Fruit fly (Drosophila melanogaster) whole organism, embryonic: ENCODE measurements around the gene CG7272.

Experiments used
- C15 ChIP-seq: fragments of 200-800 bp; sonication (Bioruptor generic); IDR thresholded peaks from 3 replicates; pipeline ENCODE4 v1.3.6; 2022; ENCODE audit warnings: missing biosample characterization, missing genetic modification characterization
- CG10959 ChIP-seq: fragments of 200-800 bp; sonication (Bioruptor generic); IDR thresholded peaks from 2 replicates; pipeline ENCODE4 v1.3.6; 2022; ENCODE audit warnings: missing biosample characterization, missing genetic modification characterization
- CG11456 ChIP-seq: fragments of 200-800 bp; sonication (Bioruptor generic); IDR thresholded peaks from 3 replicates; pipeline ENCODE4 v1.3.6; 2022; ENCODE audit warnings: missing biosample characterization, missing genetic modification characterization
- CG11560 ChIP-seq: fragments of 200-800 bp; sonication (Bioruptor generic); IDR thresholded peaks from 3 replicates; pipeline ENCODE4 v1.3.6; 2022; ENCODE audit warnings: missing biosample characterization, missing genetic modification characterization
- CG11695 ChIP-seq: fragments of 200-800 bp; sonication (Bioruptor generic); IDR thresholded peaks from 3 replicates; pipeline ENCODE4 v1.3.6; 2022; ENCODE audit warnings: missing biosample characterization, missing genetic modification characterization
- CG13624 ChIP-seq: fragments of 200-800 bp; sonication (Bioruptor generic); optimal IDR thresholded peaks from 2 replicates; lab custom pipeline; 2016; ENCODE audit warnings: missing biosample characterization, missing genetic modification characterization
- CG15601 ChIP-seq: fragments of 200-800 bp; sonication (Bioruptor generic); optimal IDR thresholded peaks from 3 replicates; lab custom pipeline; 2019; ENCODE audit warnings: missing biosample characterization, mild to moderate bottlenecking, missing genetic modification characterization, moderate library complexity
- CG16863 ChIP-seq: fragments of 200-800 bp; sonication (Bioruptor generic); optimal IDR thresholded peaks from 3 replicates; lab custom pipeline; 2016; ENCODE audit warnings: missing biosample characterization, missing genetic modification characterization
- CG1792 ChIP-seq: fragments of 200-800 bp; sonication (Bioruptor generic); optimal IDR thresholded peaks from 2 replicates; lab custom pipeline; 2016; ENCODE audit warnings: missing biosample characterization, missing genetic modification characterization
- CG18262 ChIP-seq: fragments of 200-800 bp; optimal IDR thresholded peaks from 3 replicates; lab custom pipeline; 2019; ENCODE audit warnings: missing biosample characterization, mild to moderate bottlenecking, missing genetic modification characterization, moderate library complexity
- CG30020 ChIP-seq: fragments of 200-800 bp; optimal IDR thresholded peaks from 2 replicates; lab custom pipeline; 2019; ENCODE audit warnings: missing biosample characterization, mild to moderate bottlenecking, missing genetic modification characterization, moderate library complexity
- CG3065 ChIP-seq: fragments of 200-800 bp; sonication (Bioruptor generic); optimal IDR thresholded peaks from 2 replicates; lab custom pipeline; 2016; ENCODE audit warnings: missing biosample characterization, missing genetic modification characterization
- CG33557 ChIP-seq: fragments of 200-800 bp; sonication (Bioruptor generic); optimal IDR thresholded peaks from 2 replicates; lab custom pipeline; 2019; ENCODE audit warnings: missing biosample characterization, mild to moderate bottlenecking, missing genetic modification characterization, moderate library complexity
- CG34422 ChIP-seq: fragments of 200-800 bp; sonication (Bioruptor generic); IDR thresholded peaks from 3 replicates; pipeline ENCODE4 v1.3.6; 2022; ENCODE audit warnings: missing biosample characterization, missing genetic modification characterization
- CG3838 ChIP-seq: fragments of 200-800 bp; sonication (Bioruptor generic); optimal IDR thresholded peaks from 3 replicates; lab custom pipeline; 2016; ENCODE audit warnings: missing biosample characterization, missing genetic modification characterization
- CG3847 ChIP-seq: fragments of 200-800 bp; sonication (Bioruptor generic); IDR thresholded peaks from 2 replicates; pipeline ENCODE4 v1.3.6; 2022; ENCODE audit warnings: missing biosample characterization, missing genetic modification characterization
- CG4730 ChIP-seq: fragments of 200-800 bp; sonication (Bioruptor generic); IDR thresholded peaks from 2 replicates; pipeline ENCODE4 v1.3.6; 2022; ENCODE audit warnings: missing biosample characterization, missing genetic modification characterization
- CG6765 ChIP-seq: fragments of 200-800 bp; sonication (Bioruptor generic); optimal IDR thresholded peaks from 3 replicates; lab custom pipeline; 2017; ENCODE audit warnings: missing biosample characterization, mild to moderate bottlenecking, missing genetic modification characterization
- CG8388 ChIP-seq: fragments of 200-800 bp; sonication (Bioruptor generic); optimal IDR thresholded peaks from 2 replicates; lab custom pipeline; 2019; ENCODE audit warnings: missing biosample characterization, mild to moderate bottlenecking, missing genetic modification characterization, moderate library complexity
- CG8944 ChIP-seq: fragments of 200-800 bp; sonication (Bioruptor generic); optimal IDR thresholded peaks from 3 replicates; lab custom pipeline; 2016; ENCODE audit warnings: missing biosample characterization, missing genetic modification characterization
- CG9817 ChIP-seq: fragments of 200-800 bp; sonication (Bioruptor generic); optimal IDR thresholded peaks from 2 replicates; lab custom pipeline; 2018; ENCODE audit warnings: missing biosample characterization, mild to moderate bottlenecking, missing genetic modification characterization, moderate library complexity
- CG9876 ChIP-seq: fragments of 200-800 bp; sonication (Bioruptor generic); optimal IDR thresholded peaks from 2 replicates; lab custom pipeline; 2016; ENCODE audit warnings: missing biosample characterization, missing genetic modification characterization
- CG9932 ChIP-seq: fragments of 200-800 bp; sonication (Bioruptor generic); IDR thresholded peaks from 2 replicates; pipeline ENCODE4 v1.3.6; 2022; ENCODE audit warnings: missing biosample characterization, missing genetic modification characterization
- Dip2 ChIP-seq: fragments of 200-800 bp; sonication (Bioruptor generic); IDR thresholded peaks from 2 replicates; pipeline ENCODE4 v1.3.6; 2022; ENCODE audit warnings: missing biosample characterization, missing genetic modification characterization
- Doc2 ChIP-seq: fragments of 200-800 bp; sonication (Bioruptor generic); IDR thresholded peaks from 2 replicates; pipeline ENCODE4 v1.3.6; 2022; ENCODE audit warnings: missing biosample characterization, missing genetic modification characterization
- Drgx ChIP-seq: fragments of 200-800 bp; sonication (Bioruptor generic); IDR thresholded peaks from 2 replicates; pipeline ENCODE4 v1.3.6; 2022; ENCODE audit warnings: missing biosample characterization, missing genetic modification characterization
- E2f1 ChIP-seq: fragments of 200-800 bp; sonication (Bioruptor generic); IDR thresholded peaks from 2 replicates; pipeline ENCODE4 v1.3.6; 2022; ENCODE audit warnings: missing biosample characterization, missing genetic modification characterization
- Fer2 ChIP-seq: fragments of 200-800 bp; sonication (Bioruptor generic); optimal IDR thresholded peaks from 2 replicates; lab custom pipeline; 2018; ENCODE audit warnings: missing biosample characterization, mild to moderate bottlenecking, missing genetic modification characterization, moderate library complexity
- HLH3B ChIP-seq: fragments of 200-800 bp; sonication (Bioruptor generic); IDR thresholded peaks from 2 replicates; pipeline ENCODE4 v1.3.6; 2022; ENCODE audit warnings: missing biosample characterization, missing genetic modification characterization
- Hmx ChIP-seq: fragments of 200-800 bp; sonication (Bioruptor generic); optimal IDR thresholded peaks from 2 replicates; lab custom pipeline; 2016; ENCODE audit warnings: missing biosample characterization, missing genetic modification characterization
- Hr39 ChIP-seq: fragments of >200 bp; optimal IDR thresholded peaks from 2 replicates; lab custom pipeline; 2017
- Meics ChIP-seq: fragments of 200-800 bp; sonication (Bioruptor generic); optimal IDR thresholded peaks from 2 replicates; lab custom pipeline; 2017; ENCODE audit warnings: missing biosample characterization, mild to moderate bottlenecking, missing genetic modification characterization
- Nf-YA ChIP-seq: fragments of 200-800 bp; sonication (Bioruptor generic); IDR thresholded peaks from 2 replicates; pipeline ENCODE4 v1.3.6; 2022; ENCODE audit warnings: missing biosample characterization, missing genetic modification characterization
- Sin3A ChIP-seq: fragments of >200 bp; optimal IDR thresholded peaks from 2 replicates; lab custom pipeline; 2018
- ab ChIP-seq: fragments of 200-800 bp; sonication (Bioruptor generic); optimal IDR thresholded peaks from 2 replicates; lab custom pipeline; 2016; ENCODE audit warnings: missing biosample characterization, missing genetic modification characterization
- bbx ChIP-seq: fragments of 200-800 bp; sonication (Bioruptor generic); IDR thresholded peaks from 2 replicates; pipeline ENCODE4 v1.3.6; 2022; ENCODE audit warnings: missing biosample characterization, missing genetic modification characterization; ENCODE audit not compliant: partially characterized antibody
- cato ChIP-seq: fragments of 200-800 bp; sonication (Bioruptor generic); optimal IDR thresholded peaks from 2 replicates; lab custom pipeline; 2016; ENCODE audit warnings: missing biosample characterization, missing genetic modification characterization, borderline replicate concordance
- cwo ChIP-seq: fragments of 200-800 bp; sonication (Bioruptor generic); optimal IDR thresholded peaks from 3 replicates; lab custom pipeline; 2017; ENCODE audit warnings: missing biosample characterization, missing genetic modification characterization, mild to moderate bottlenecking, moderate library complexity, missing genetic modification reagents
- dan ChIP-seq: fragments of 200-800 bp; sonication (Bioruptor generic); IDR thresholded peaks from 2 replicates; pipeline ENCODE4 v1.3.6; 2022; ENCODE audit warnings: missing biosample characterization, missing genetic modification characterization
- dimm ChIP-seq: fragments of 200-800 bp; sonication (Bioruptor generic); IDR thresholded peaks from 2 replicates; pipeline ENCODE4 v1.3.6; 2022; ENCODE audit warnings: missing biosample characterization, missing genetic modification characterization
- fd96Cb ChIP-seq: fragments of 200-800 bp; sonication (Bioruptor generic); optimal IDR thresholded peaks from 2 replicates; lab custom pipeline; 2018; ENCODE audit warnings: missing biosample characterization, mild to moderate bottlenecking, missing genetic modification characterization, moderate library complexity
- insv ChIP-seq, 2 experiments: fragments of 200-800 bp; sonication (Bioruptor generic); optimal IDR thresholded peaks; 3 replicates each; lab custom pipeline; 2016 to 2018; ENCODE audit warnings: missing biosample characterization in 2 of 2, missing genetic modification characterization in 2 of 2
- inv ChIP-seq: fragments of 200-800 bp; sonication (Bioruptor generic); IDR thresholded peaks from 2 replicates; pipeline ENCODE4 v1.3.6; 2022; ENCODE audit warnings: missing biosample characterization, missing genetic modification characterization; ENCODE audit not compliant: partially characterized antibody
- lmd ChIP-seq: fragments of 200-800 bp; sonication (Bioruptor generic); IDR thresholded peaks from 2 replicates; pipeline ENCODE4 v1.3.6; 2022; ENCODE audit warnings: missing biosample characterization, missing genetic modification characterization
- nmo ChIP-seq: fragments of 200-800 bp; sonication (Bioruptor generic); optimal IDR thresholded peaks from 2 replicates; lab custom pipeline; 2018; ENCODE audit warnings: missing biosample characterization, mild to moderate bottlenecking, missing genetic modification characterization, moderate library complexity
- pita ChIP-seq: fragments of 200-800 bp; sonication (Bioruptor generic); optimal IDR thresholded peaks from 2 replicates; lab custom pipeline; 2017; ENCODE audit warnings: missing biosample characterization, mild to moderate bottlenecking, missing genetic modification characterization
- sima ChIP-seq: fragments of 200-800 bp; sonication (Bioruptor generic); optimal IDR thresholded peaks from 2 replicates; lab custom pipeline; 2016; ENCODE audit warnings: missing biosample characterization, missing genetic modification characterization
- tap ChIP-seq: fragments of 200-800 bp; optimal IDR thresholded peaks from 3 replicates; lab custom pipeline; 2019; ENCODE audit warnings: missing biosample characterization, mild to moderate bottlenecking, missing genetic modification characterization, moderate library complexity
- tio ChIP-seq: fragments of 200-800 bp; sonication (Bioruptor generic); optimal IDR thresholded peaks from 2 replicates; lab custom pipeline; 2017; ENCODE audit warnings: missing biosample characterization, missing genetic modification characterization, inconsistent platforms
- unpg ChIP-seq: fragments of 200-800 bp; sonication (Bioruptor generic); optimal IDR thresholded peaks from 3 replicates; lab custom pipeline; 2018; ENCODE audit warnings: missing biosample characterization, mild to moderate bottlenecking, missing genetic modification characterization, moderate library complexity
- usp ChIP-seq: fragments of >200 bp; optimal IDR thresholded peaks from 2 replicates; lab custom pipeline; 2017; ENCODE audit warnings: missing biosample characterization, missing genetic modification characterization
- zen2 ChIP-seq: fragments of 200-800 bp; sonication (Bioruptor generic); IDR thresholded peaks from 3 replicates; pipeline ENCODE4 v1.3.6; 2022; ENCODE audit warnings: missing biosample characterization, missing genetic modification characterization; ENCODE audit not compliant: partially characterized antibody

Gene CG7272

dm6 chr3L:15537916-15538581 is 37.3 kb downstream of the CG7272 start (continued):
- TF ChIP-seq Fer2: no peak
- TF ChIP-seq tio (GFP tag; lab: Kevin White, UChicago): peak; percentile 68
- TF ChIP-seq lmd (GFP tag; lab: Robert Waterston, UW): peak; percentile 67
- no peak for TF ChIP-seq CG9932 (GFP tag; lab: Robert Waterston, UW)
- TF ChIP-seq dimm (GFP tag; lab: Robert Waterston, UW): no peak
- TF ChIP-seq CG8944 (GFP tag; lab: Kevin White, UChicago): peak; percentile 11
- no peak for TF ChIP-seq sima (GFP tag; lab: Kevin White, UChicago)
- no peak for TF ChIP-seq CG10959 (GFP tag; lab: Robert Waterston, UW)
- TF ChIP-seq CG8388 (GFP tag; lab: Kevin White, UChicago): peak; percentile 77
- TF ChIP-seq Nf-YA (GFP tag; lab: Robert Waterston, UW): no peak
- peak; percentile 56 for TF ChIP-seq Drgx
- peak; percentile 49 for TF ChIP-seq Hmx (GFP tag; lab: Kevin White, UChicago)
- no peak for TF ChIP-seq CG30020 (tag; lab: Kevin White, UChicago)
- no peak for TF ChIP-seq bbx (GFP tag; lab: Robert Waterston, UW)
- TF ChIP-seq tap (tag; lab: Kevin White, UChicago): peak; percentile 33
- peak; percentile 84 for TF ChIP-seq CG18262 (tag; lab: Kevin White, UChicago)
- no peak for TF ChIP-seq Hr39
- TF ChIP-seq CG16863 (GFP tag; lab: Kevin White, UChicago): peak; percentile 47
- peak; percentile 73; the same call in 2 of the 3 replicates for TF ChIP-seq CG11695 (GFP tag; lab: Robert Waterston, UW)
- TF ChIP-seq cwo: peak; percentile 63
- no peak for TF ChIP-seq C15 (GFP tag; lab: Robert Waterston, UW)
- peak; percentile 9 for TF ChIP-seq CG9817 (tag; lab: Kevin White, UChicago)
- TF ChIP-seq CG3065: no peak
- TF ChIP-seq unpg: peak; percentile 75
- TF ChIP-seq ab: no peak
- TF ChIP-seq inv (GFP tag; lab: Robert Waterston, UW): no peak
- peak; percentile 46 for TF ChIP-seq CG33557 (GFP tag; lab: Kevin White, UChicago)
- TF ChIP-seq CG15601 (tag; lab: Kevin White, UChicago): peak; percentile 63
- TF ChIP-seq CG6765 (GFP tag; lab: Kevin White, UChicago): no peak
- no peak for TF ChIP-seq zen2
- no peak for TF ChIP-seq Dip2
- peak; percentile 24 for TF ChIP-seq CG13624
- TF ChIP-seq CG11560 (tag; lab: Robert Waterston, UW): no peak
- TF ChIP-seq CG3847 (GFP tag; lab: Robert Waterston, UW): no peak
- no peak for TF ChIP-seq CG34422 (GFP tag; lab: Robert Waterston, UW)
- TF ChIP-seq Sin3A (lab: Kevin White, UChicago): no peak
- TF ChIP-seq Meics (GFP tag; lab: Kevin White, UChicago): peak; percentile 66
- no peak; the same call in 1 of the 2 replicates for TF ChIP-seq E2f1 (GFP tag; lab: Robert Waterston, UW)
- no peak for TF ChIP-seq CG11456 (GFP tag; lab: Robert Waterston, UW)
- TF ChIP-seq CG1792 (GFP tag; lab: Kevin White, UChicago): no peak
- peak; percentile 23; the same call in 1 of the 2 replicates for TF ChIP-seq HLH3B
- TF ChIP-seq CG4730 (GFP tag; lab: Robert Waterston, UW): no peak
- TF ChIP-seq usp (GFP tag; lab: Kevin White, UChicago): no peak
- no peak for TF ChIP-seq CG3838 (GFP tag; lab: Kevin White, UChicago)
- no peak for TF ChIP-seq insv (GFP tag; optimal IDR thresholded peaks at IDR 0.05; lab: Kevin White, UChicago)
- peak; percentile 88 for TF ChIP-seq nmo (GFP tag; lab: Kevin White, UChicago)
- TF ChIP-seq dan: no peak
- TF ChIP-seq Doc2 (GFP tag; lab: Robert Waterston, UW): no peak
- peak; percentile 72 for TF ChIP-seq fd96Cb (tag; lab: Kevin White, UChicago)
- TF ChIP-seq pita (GFP tag; lab: Kevin White, UChicago): no peak
- TF ChIP-seq CG9876 (GFP tag; lab: Kevin White, UChicago): no peak
- TF ChIP-seq cato (GFP tag; lab: Kevin White, UChicago): peak; percentile 57
